Fruit fly (Drosophila melanogaster): ENCODE data around the gene CG7886.

CG7886 gene

DNA sequence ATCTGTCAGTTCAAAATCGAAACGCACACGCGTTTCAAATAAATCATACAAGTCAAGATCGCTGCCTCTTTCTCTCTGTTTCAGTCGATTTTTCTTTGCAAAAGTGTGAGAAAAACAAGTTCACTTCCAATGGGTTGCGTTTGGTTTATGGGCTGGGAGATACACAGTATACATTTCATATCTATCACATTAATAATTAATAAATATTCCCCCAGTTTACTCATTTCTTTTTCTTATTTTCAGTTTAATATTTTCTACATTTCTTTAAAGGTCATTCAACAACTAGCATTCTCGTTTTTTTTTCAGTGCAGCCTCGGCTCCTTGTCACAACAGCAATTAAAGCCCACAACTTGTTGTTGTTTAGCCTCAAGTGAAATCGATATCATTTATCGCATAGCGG lies 41.6 kb upstream of the CG7886 start (continued):
- TF ChIP-seq sima (GFP tag; optimal IDR thresholded peaks at IDR 0.05), result no peak
- TF ChIP-seq al (GFP tag; IDR thresholded peaks at IDR 0.05), result no peak
- no peak for TF ChIP-seq NK7.1 (GFP tag; optimal IDR thresholded peaks at IDR 0.05)
- no peak for TF ChIP-seq hth (optimal IDR thresholded peaks at IDR 0.05)
- TF ChIP-seq CG9932 (GFP tag; IDR thresholded peaks at IDR 0.05), result no peak
- no peak for TF ChIP-seq CG15073 (GFP tag; optimal IDR thresholded peaks at IDR 0.05)
- TF ChIP-seq ssp (GFP tag; IDR thresholded peaks at IDR 0.05), result no peak
- no peak for TF ChIP-seq nerfin-1 (tag; optimal IDR thresholded peaks at IDR 0.05)
- TF ChIP-seq Elba2 (GFP tag; optimal IDR thresholded peaks at IDR 0.05), result no peak
- TF ChIP-seq CG2678 (tag; optimal IDR thresholded peaks at IDR 0.05), result no peak
- TF ChIP-seq Dfd (GFP tag; optimal IDR thresholded peaks at IDR 0.05), result no peak
- no peak for TF ChIP-seq CG30431 (GFP tag; optimal IDR thresholded peaks at IDR 0.05)
- TF ChIP-seq B-H1 (GFP tag; IDR thresholded peaks at IDR 0.05), result peak; percentile 19; the same call in 1 of the 3 replicates
- no peak for TF ChIP-seq Scr (GFP tag; IDR thresholded peaks at IDR 0.05; ENCODE audit: partially characterized antibody)
- no peak for TF ChIP-seq zfh2 (GFP tag; optimal IDR thresholded peaks at IDR 0.05)
- TF ChIP-seq row (GFP tag; IDR thresholded peaks at IDR 0.05), result peak; percentile 34; the same call in 1 of the 3 replicates
- TF ChIP-seq CG3163 (GFP tag; optimal IDR thresholded peaks at IDR 0.05), result no peak
- TF ChIP-seq org-1 (GFP tag; optimal IDR thresholded peaks at IDR 0.05), result no peak
- TF ChIP-seq CG6254 (GFP tag; optimal IDR thresholded peaks at IDR 0.05), result no peak
- TF ChIP-seq NFAT (GFP tag; IDR thresholded peaks at IDR 0.05), result no peak
- TF ChIP-seq Fer3 (tag; optimal IDR thresholded peaks at IDR 0.05), result no peak
- TF ChIP-seq shn (GFP tag; optimal IDR thresholded peaks at IDR 0.05), result no peak
- no peak for TF ChIP-seq ato (GFP tag; IDR thresholded peaks at IDR 0.05; ENCODE audit: partially characterized antibody)
- TF ChIP-seq CG34376 (GFP tag; optimal IDR thresholded peaks at IDR 0.05), result no peak
- no peak for TF ChIP-seq eyg (GFP tag; optimal IDR thresholded peaks at IDR 0.05)
- no peak for TF ChIP-seq p53 (GFP tag; optimal IDR thresholded peaks at IDR 0.05)
- no peak for TF ChIP-seq gsb (GFP tag; IDR thresholded peaks at IDR 0.05)
- TF ChIP-seq Fer2 (tag; optimal IDR thresholded peaks at IDR 0.05), result no peak
- no peak for TF ChIP-seq jumu (GFP tag; optimal IDR thresholded peaks at IDR 0.05)
- no peak for TF ChIP-seq CG7271 (tag; optimal IDR thresholded peaks at IDR 0.05)
- no peak for TF ChIP-seq CG12659 (GFP tag; optimal IDR thresholded peaks at IDR 0.05)
- no peak for TF ChIP-seq NfI (GFP tag; optimal IDR thresholded peaks at IDR 0.05)
- TF ChIP-seq CG34224 (GFP tag; IDR thresholded peaks at IDR 0.05; ENCODE audit: partially characterized antibody), result no peak
- TF ChIP-seq CG6689 (GFP tag; IDR thresholded peaks at IDR 0.05), result peak; percentile 35; the same call in 1 of the 2 replicates
- peak; percentile 79 for TF ChIP-seq Drgx (GFP tag; IDR thresholded peaks at IDR 0.05)
- no peak for TF ChIP-seq Bdp1 (GFP tag; optimal IDR thresholded peaks at IDR 0.05)
- TF ChIP-seq Ravus (GFP tag; IDR thresholded peaks at IDR 0.05), result no peak
- no peak for TF ChIP-seq Tbp (GFP tag; optimal IDR thresholded peaks at IDR 0.05)
- TF ChIP-seq bab2 (GFP tag; optimal IDR thresholded peaks at IDR 0.05), result no peak
- no peak for TF ChIP-seq her (GFP tag; optimal IDR thresholded peaks at IDR 0.05)
- no peak for TF ChIP-seq hbn (GFP tag; IDR thresholded peaks at IDR 0.05; ENCODE audit: partially characterized antibody)
- no peak for TF ChIP-seq Lpt (GFP tag; optimal IDR thresholded peaks at IDR 0.05)
- no peak for TF ChIP-seq tio (GFP tag; optimal IDR thresholded peaks at IDR 0.05)
- TF ChIP-seq Jarid2 (GFP tag; optimal IDR thresholded peaks at IDR 0.05), result no peak
- TF ChIP-seq luna (GFP tag; optimal IDR thresholded peaks at IDR 0.05), result no peak
- TF ChIP-seq pita (GFP tag; optimal IDR thresholded peaks at IDR 0.05), result no peak
- no peak for TF ChIP-seq CG6654 (GFP tag; optimal IDR thresholded peaks at IDR 0.05)
- no peak for TF ChIP-seq gro (GFP tag; optimal IDR thresholded peaks at IDR 0.05)
- TF ChIP-seq nmo (GFP tag; optimal IDR thresholded peaks at IDR 0.05), result peak; percentile 7
- no peak for TF ChIP-seq CG4820 (GFP tag; optimal IDR thresholded peaks at IDR 0.05)
- no peak for TF ChIP-seq CG8478 (optimal IDR thresholded peaks at IDR 0.05)
- no peak for TF ChIP-seq pb (GFP tag; optimal IDR thresholded peaks at IDR 0.05)
- TF ChIP-seq Side (GFP tag; optimal IDR thresholded peaks at IDR 0.05), result no peak

Data from whole organism, embryonic.